Fruit fly (Drosophila melanogaster): Measurements from ENCODE around the gene PrBP.

PrBP gene

dm6 chr2L:8691292-8691975 lies 5.7 kb upstream of the PrBP start (continued):
- TF ChIP-seq Ets97D (GFP tag; optimal IDR thresholded peaks at IDR 0.05), result peak; percentile 22
- peak; percentile 92 for TF ChIP-seq CG10543 (GFP tag; optimal IDR thresholded peaks at IDR 0.05)
- no peak for TF ChIP-seq Hmx (GFP tag; optimal IDR thresholded peaks at IDR 0.05)
- peak; percentile 85 for TF ChIP-seq vvl (GFP tag; IDR thresholded peaks at IDR 0.05)
- TF ChIP-seq pfk (GFP tag; optimal IDR thresholded peaks at IDR 0.05), result no peak
- TF ChIP-seq chm (GFP tag; IDR thresholded peaks at IDR 0.05), result peak; percentile 73
- TF ChIP-seq hth (optimal IDR thresholded peaks at IDR 0.05), result no peak
- TF ChIP-seq CG15601 (tag; optimal IDR thresholded peaks at IDR 0.05), result peak; percentile 91
- TF ChIP-seq CG8924 (tag; optimal IDR thresholded peaks at IDR 0.05), result peak; percentile 94
- TF ChIP-seq sisA (GFP tag; IDR thresholded peaks at IDR 0.05), result peak; percentile 67; the same call in 1 of the 2 replicates
- TF ChIP-seq CG14860 (GFP tag; IDR thresholded peaks at IDR 0.05; ENCODE audit: partially characterized antibody), result peak; percentile 47; the same call in 1 of the 3 replicates
- peak; percentile 68 for TF ChIP-seq CG32767 (GFP tag; IDR thresholded peaks at IDR 0.05)
- peak; percentile 74 for TF ChIP-seq Chrac-16 (GFP tag; optimal IDR thresholded peaks at IDR 0.05)
- TF ChIP-seq CG17568 (GFP tag; optimal IDR thresholded peaks at IDR 0.05), result peak; percentile 54
- TF ChIP-seq Opbp (GFP tag; IDR thresholded peaks at IDR 0.05; ENCODE audit: partially characterized antibody), result no peak
- TF ChIP-seq wdn (GFP tag; IDR thresholded peaks at IDR 0.05), result 0 out of 2 replicates have a peak, but pooled peaks have one; percentile 34
- no peak for TF ChIP-seq Bgb (GFP tag; IDR thresholded peaks at IDR 0.05; ENCODE audit: partially characterized antibody)
- peak; percentile 90 for TF ChIP-seq CG7839 (tag; optimal IDR thresholded peaks at IDR 0.05)
- TF ChIP-seq CG15514 (GFP tag; optimal IDR thresholded peaks at IDR 0.05), result peak; percentile 57
- TF ChIP-seq CG8281 (tag; optimal IDR thresholded peaks at IDR 0.05), result peak; percentile 70
- TF ChIP-seq TFAM (GFP tag; optimal IDR thresholded peaks at IDR 0.05), result peak; percentile 35
- TF ChIP-seq CG12769 (tag; optimal IDR thresholded peaks at IDR 0.05), result peak; percentile 29
- peak; percentile 94 for TF ChIP-seq dmrt99B (tag; optimal IDR thresholded peaks at IDR 0.05)
- TF ChIP-seq bcd (GFP tag; optimal IDR thresholded peaks at IDR 0.05), result peak; percentile 88
- no peak for TF ChIP-seq Rx (GFP tag; IDR thresholded peaks at IDR 0.05)
- peak; percentile 36 for TF ChIP-seq CG12744 (GFP tag; optimal IDR thresholded peaks at IDR 0.05)
- TF ChIP-seq CG5180 (GFP tag; optimal IDR thresholded peaks at IDR 0.05), result peak; percentile 80
- TF ChIP-seq z (GFP tag; IDR thresholded peaks at IDR 0.05), result 0 out of 3 replicates have a peak, but pooled peaks have one; percentile 49
- TF ChIP-seq CG16815 (GFP tag; optimal IDR thresholded peaks at IDR 0.05), result peak; percentile 78
- no peak for TF ChIP-seq pita (GFP tag; optimal IDR thresholded peaks at IDR 0.05)
- TF ChIP-seq CG2202 (tag; optimal IDR thresholded peaks at IDR 0.05), result peak; percentile 68
- peak; percentile 73 for TF ChIP-seq CG1602 (GFP tag; optimal IDR thresholded peaks at IDR 0.05)
- TF ChIP-seq en (GFP tag; optimal IDR thresholded peaks at IDR 0.05), result peak; percentile 11
- peak; percentile 25 for TF ChIP-seq NC2α (GFP tag; optimal IDR thresholded peaks at IDR 0.05)
- peak; percentile 57 to 60 for TF ChIP-seq chif (GFP tag; optimal IDR thresholded peaks at IDR 0.05)
- TF ChIP-seq wor (GFP tag; IDR thresholded peaks at IDR 0.05), result peak; percentile 47
- TF ChIP-seq Dp (GFP tag; optimal IDR thresholded peaks at IDR 0.05), result no peak
- TF ChIP-seq Aef1 (GFP tag; IDR thresholded peaks at IDR 0.05), result peak; percentile 49; the same call in 2 of the 3 replicates
- peak; percentile 82 for TF ChIP-seq unpg (GFP tag; optimal IDR thresholded peaks at IDR 0.05)
- no peak for TF ChIP-seq CG1024 (GFP tag; IDR thresholded peaks at IDR 0.05)
- TF ChIP-seq Dbx (GFP tag; IDR thresholded peaks at IDR 0.05), result peak; percentile 61; the same call in 1 of the 3 replicates
- TF ChIP-seq Trl (optimal IDR thresholded peaks at IDR 0.05), result peak; percentile 54 to 75
- peak; percentile 31 for TF ChIP-seq Trl (GFP tag; optimal IDR thresholded peaks at IDR 0.05)
- peak; percentile 33 for TF ChIP-seq CG9609 (GFP tag; optimal IDR thresholded peaks at IDR 0.05)
- peak; percentile 57 for TF ChIP-seq CG12155 (GFP tag; optimal IDR thresholded peaks at IDR 0.05)
- TF ChIP-seq mam (GFP tag; optimal IDR thresholded peaks at IDR 0.05), result peak; percentile 55
- no peak for TF ChIP-seq vnd (GFP tag; IDR thresholded peaks at IDR 0.05; ENCODE audit: partially characterized antibody)
- TF ChIP-seq CG17829 (tag; optimal IDR thresholded peaks at IDR 0.05), result peak; percentile 93
- TF ChIP-seq CG9817 (tag; optimal IDR thresholded peaks at IDR 0.05), result peak; percentile 74

All from whole organism, embryonic.